Worm (Caenorhabditis elegans) whole organism, early embryonic: ENCODE data around the gene vps-29.

Source experiments
- B0310.2 ChIP-seq: sonication (generic microtip); optimal IDR thresholded peaks from 2 replicates; lab custom pipeline; 2016; ENCODE audit warnings: mild to moderate bottlenecking, missing genetic modification characterization, missing compliant biosample characterization
- F13C5.2 ChIP-seq: sonication (generic microtip); optimal IDR thresholded peaks from 2 replicates; lab custom pipeline; 2017; ENCODE audit warnings: mild to moderate bottlenecking, missing genetic modification characterization, inconsistent platforms, missing compliant biosample characterization
- aly-1 ChIP-seq: sonication (generic microtip); optimal IDR thresholded peaks from 2 replicates; lab custom pipeline; 2016; ENCODE audit warnings: missing genetic modification characterization, missing compliant biosample characterization
- ama-1 ChIP-seq: fragments of 150-350 bp; optimal IDR thresholded peaks from 2 replicates; lab custom pipeline; 2014
- ceh-13 ChIP-seq: fragments of 200-800 bp; sonication (Bioruptor generic); optimal IDR thresholded peaks from 2 replicates; lab custom pipeline; 2018; ENCODE audit warnings: mild to moderate bottlenecking, missing genetic modification characterization, missing compliant biosample characterization
- ceh-36 ChIP-seq: sonication (generic microtip); optimal IDR thresholded peaks from 2 replicates; lab custom pipeline; 2016; ENCODE audit warnings: missing genetic modification characterization, inconsistent platforms, missing compliant biosample characterization
- ets-7 ChIP-seq: sonication (generic microtip); optimal IDR thresholded peaks from 2 replicates; lab custom pipeline; 2016; ENCODE audit warnings: missing genotype, missing genetic modification characterization, missing compliant biosample characterization
- flt-1 ChIP-seq: fragments of 200-800 bp; sonication (Bioruptor generic); IDR thresholded peaks from 2 replicates; pipeline ENCODE4 v1.3.6; 2022; ENCODE audit warnings: missing genetic modification characterization, missing compliant biosample characterization
- hmbx-1 ChIP-seq: sonication (generic microtip); optimal IDR thresholded peaks from 2 replicates; lab custom pipeline; 2016; ENCODE audit warnings: mild to moderate bottlenecking, missing genetic modification characterization, missing compliant biosample characterization
- hmg-4 ChIP-seq: fragments of 200-800 bp; sonication (Bioruptor generic); optimal IDR thresholded peaks from 2 replicates; lab custom pipeline; 2018; ENCODE audit warnings: mild to moderate bottlenecking, missing genetic modification characterization, missing compliant biosample characterization
- hnd-1 ChIP-seq: sonication (generic microtip); optimal IDR thresholded peaks from 2 replicates; lab custom pipeline; 2016; ENCODE audit warnings: missing genetic modification characterization, missing compliant biosample characterization
- pes-1 ChIP-seq: fragments of 200-800 bp; sonication (Bioruptor generic); IDR thresholded peaks from 2 replicates; pipeline ENCODE4 v1.3.6; 2022; ENCODE audit warnings: missing genetic modification reagents, missing genetic modification characterization, missing compliant biosample characterization
- scrt-1 ChIP-seq: fragments of 200-800 bp; sonication (Bioruptor generic); IDR thresholded peaks from 2 replicates; pipeline ENCODE4 v1.3.6; 2022; ENCODE audit warnings: missing genetic modification characterization, missing compliant biosample characterization
- sea-1 ChIP-seq: fragments of 200-800 bp; sonication (Bioruptor generic); conservative IDR thresholded peaks from 2 replicates; pipeline ENCODE4 v1.3.6; 2022; ENCODE audit warnings: missing genetic modification characterization, missing compliant biosample characterization
- tbx-11 ChIP-seq: fragments of 200-800 bp; sonication (Bioruptor generic); IDR thresholded peaks from 2 replicates; pipeline ENCODE4 v1.3.6; 2022; ENCODE audit warnings: missing genetic modification characterization, missing compliant biosample characterization
- tbx-37 ChIP-seq: fragments of 200-800 bp; sonication (Bioruptor generic); conservative IDR thresholded peaks from 2 replicates; pipeline ENCODE4 v1.3.6; 2022; ENCODE audit warnings: missing genetic modification reagents, missing genetic modification characterization, missing compliant biosample characterization
- tra-4 ChIP-seq: sonication (generic microtip); optimal IDR thresholded peaks from 2 replicates; lab custom pipeline; 2017; ENCODE audit warnings: missing genetic modification characterization, missing compliant biosample characterization

Gene vps-29

DNA sequence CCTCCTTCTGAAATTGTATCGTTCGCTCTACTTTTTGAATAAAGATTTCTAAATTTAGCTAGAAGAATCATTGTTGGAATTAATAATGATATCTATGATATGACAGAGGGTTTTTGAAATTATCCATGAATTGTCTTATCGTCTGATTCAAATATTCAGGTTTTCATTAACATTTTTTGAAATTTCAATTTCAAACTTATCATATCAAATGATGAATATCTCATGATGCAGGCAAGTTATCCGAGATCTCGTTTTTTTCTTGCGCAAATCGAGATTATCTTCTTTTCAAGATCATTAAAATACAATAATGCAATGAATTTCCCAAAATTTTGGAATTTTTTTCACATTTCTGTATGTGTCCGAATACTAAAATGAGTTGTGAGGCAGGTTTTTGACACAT is 14.9 kb downstream of the vps-29 start, which contains the start of gene spop-1:
TSS of gene spop-1 (minus strand) at position 101 of the 400 bp plus-strand sequence.
- no peak for TF ChIP-seq tbx-37 (GFP tag; lab: Robert Waterston, UW)
- TF ChIP-seq flt-1 (GFP tag; lab: Robert Waterston, UW): no peak
- no peak for TF ChIP-seq ama-1 (lab: Kevin White, UChicago)
- TF ChIP-seq hnd-1 (tag; lab: Kevin White, UChicago): no peak
- no peak for TF ChIP-seq tbx-11 (GFP tag; lab: Robert Waterston, UW)
- TF ChIP-seq tra-4 (tag; lab: Kevin White, UChicago): no peak
- no peak for TF ChIP-seq hmbx-1 (tag; lab: Kevin White, UChicago)
- TF ChIP-seq ets-7 (tag; lab: Kevin White, UChicago): no peak
- no peak for TF ChIP-seq pes-1
- TF ChIP-seq hmg-4 (GFP tag; lab: Kevin White, UChicago): no peak
- no peak for TF ChIP-seq ceh-36 (tag; lab: Kevin White, UChicago)
- TF ChIP-seq F13C5.2 (tag; lab: Kevin White, UChicago): no peak
- no peak for TF ChIP-seq ceh-13 (GFP tag; lab: Kevin White, UChicago)
- no peak for TF ChIP-seq aly-1 (tag; lab: Kevin White, UChicago)
- TF ChIP-seq B0310.2 (tag; lab: Kevin White, UChicago): no peak
- no peak for TF ChIP-seq scrt-1
- no peak for TF ChIP-seq sea-1 (GFP tag; lab: Robert Waterston, UW)

DNA sequence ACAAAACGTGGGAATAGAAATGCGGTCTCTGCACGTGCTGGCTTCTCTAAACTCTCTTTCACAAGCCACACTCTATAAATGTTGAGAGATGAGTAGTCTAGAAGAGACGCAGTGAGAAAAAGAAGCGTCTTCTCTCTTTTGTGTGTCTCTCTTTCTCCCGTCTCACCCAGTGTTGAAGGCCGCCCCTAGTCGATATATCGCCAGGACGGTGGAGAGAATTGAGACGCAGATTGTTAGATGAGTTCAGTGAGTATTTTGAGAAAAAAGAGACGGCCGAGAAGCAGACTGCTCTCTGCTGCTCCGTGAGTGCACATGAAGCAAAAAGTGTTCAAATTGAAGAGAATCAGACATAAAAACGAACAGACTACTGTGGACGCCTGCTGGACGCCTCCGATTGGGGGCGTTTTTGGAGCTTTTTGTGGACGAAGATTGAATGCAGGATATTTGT is 16.3 kb downstream of the vps-29 start:
- TF ChIP-seq hmbx-1 (tag; lab: Kevin White, UChicago) (no peak), hmg-4 (GFP tag; lab: Kevin White, UChicago) (peak; percentile 57)

DNA sequence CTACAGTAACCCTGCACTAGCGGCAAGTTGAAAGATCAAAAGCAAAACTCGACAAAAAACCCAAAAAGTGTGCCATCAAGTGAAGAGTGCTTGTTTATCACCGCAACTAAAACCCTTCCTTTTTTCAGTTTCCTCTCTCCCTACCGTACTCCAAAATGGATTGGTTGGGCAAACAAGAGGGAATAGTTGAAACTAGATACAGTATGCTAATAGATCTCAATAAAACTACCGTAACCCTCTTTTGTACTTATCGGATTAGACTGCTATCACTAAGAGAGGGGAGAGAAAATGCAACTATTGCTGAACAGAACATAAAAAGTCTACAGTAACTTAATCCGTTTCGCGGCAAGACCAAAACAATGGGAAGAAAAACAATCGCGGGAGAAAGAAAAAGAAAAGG is 17.5 kb downstream of the vps-29 start:
- no peak for TF ChIP-seq flt-1 (GFP tag; lab: Robert Waterston, UW)
- TF ChIP-seq hmg-4 (GFP tag; lab: Kevin White, UChicago): no peak
- no peak for TF ChIP-seq ceh-13 (GFP tag; lab: Kevin White, UChicago)
- TF ChIP-seq pes-1: no peak
- TF ChIP-seq aly-1 (tag; lab: Kevin White, UChicago): no peak
- no peak for TF ChIP-seq B0310.2 (tag; lab: Kevin White, UChicago)
- no peak for TF ChIP-seq hnd-1 (tag; lab: Kevin White, UChicago)
- no peak for TF ChIP-seq ets-7 (tag; lab: Kevin White, UChicago)
- TF ChIP-seq ceh-36 (tag; lab: Kevin White, UChicago): no peak
- TF ChIP-seq tbx-11 (GFP tag; lab: Robert Waterston, UW): no peak
- no peak for TF ChIP-seq tbx-37 (GFP tag; lab: Robert Waterston, UW)
- TF ChIP-seq scrt-1: no peak
- no peak for TF ChIP-seq ama-1 (lab: Kevin White, UChicago)

DNA sequence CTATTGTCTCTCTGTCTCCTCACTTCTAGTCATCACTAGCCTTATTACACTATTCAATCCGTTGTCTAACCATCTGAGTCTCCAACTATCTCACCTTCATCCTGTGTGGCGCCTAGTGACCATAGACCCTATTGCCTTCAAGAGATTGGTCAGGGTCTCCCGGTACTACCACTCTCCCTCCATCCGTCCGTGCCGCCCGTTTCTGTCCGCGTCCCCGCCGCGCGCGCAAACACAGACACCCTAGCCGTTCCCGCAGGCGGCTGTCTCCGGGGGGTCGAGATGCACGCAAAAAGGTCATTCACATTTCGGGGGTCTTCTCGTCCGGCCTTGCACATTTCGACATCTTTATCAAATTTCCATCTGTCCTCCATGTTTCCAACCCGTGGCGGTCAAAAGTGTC is 18.3 kb downstream of the vps-29 start:
- TF ChIP-seq hmg-4 (GFP tag; lab: Kevin White, UChicago) (peak; percentile 91), aly-1 (tag; lab: Kevin White, UChicago) (peak; percentile 52), ceh-36 (tag; lab: Kevin White, UChicago) (peak; percentile 43), tbx-11 (GFP tag; lab: Robert Waterston, UW) (no peak), scrt-1 (no peak), F13C5.2 (tag; lab: Kevin White, UChicago) (peak; percentile 23), sea-1 (GFP tag; lab: Robert Waterston, UW) (no peak)

DNA sequence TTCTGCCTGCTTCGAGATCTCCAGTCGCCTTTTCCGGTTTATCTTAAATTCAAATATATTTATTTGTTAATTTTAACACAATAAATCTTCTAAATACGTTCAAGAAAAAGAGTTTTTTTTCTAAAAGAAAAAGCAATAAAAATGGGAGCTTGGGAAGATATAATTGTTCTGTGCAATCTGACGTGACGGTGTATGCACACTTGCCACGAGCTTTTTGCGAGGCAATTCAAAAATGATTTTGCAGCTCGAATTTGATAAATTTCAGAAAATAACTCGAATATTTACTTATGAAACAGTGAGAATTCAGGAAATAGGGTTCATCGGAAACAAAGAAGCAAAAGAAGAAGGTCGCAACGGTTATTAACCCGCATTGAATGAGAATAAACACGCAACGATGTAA is 19.8 kb downstream of the vps-29 start:
- TF ChIP-seq B0310.2 (tag; lab: Kevin White, UChicago) (no peak), ceh-36 (tag; lab: Kevin White, UChicago) (no peak), hmbx-1 (tag; lab: Kevin White, UChicago) (no peak), aly-1 (tag; lab: Kevin White, UChicago) (no peak), ceh-13 (GFP tag; lab: Kevin White, UChicago) (no peak), pes-1 (no peak), flt-1 (GFP tag; lab: Robert Waterston, UW) (no peak), hmg-4 (GFP tag; lab: Kevin White, UChicago) (no peak), ets-7 (tag; lab: Kevin White, UChicago) (no peak), ama-1 (lab: Kevin White, UChicago) (no peak), hnd-1 (tag; lab: Kevin White, UChicago) (no peak), sea-1 (GFP tag; lab: Robert Waterston, UW) (no peak), tbx-37 (GFP tag; lab: Robert Waterston, UW) (no peak), tra-4 (tag; lab: Kevin White, UChicago) (no peak), F13C5.2 (tag; lab: Kevin White, UChicago) (no peak), scrt-1 (no peak), tbx-11 (GFP tag; lab: Robert Waterston, UW) (no peak)

DNA sequence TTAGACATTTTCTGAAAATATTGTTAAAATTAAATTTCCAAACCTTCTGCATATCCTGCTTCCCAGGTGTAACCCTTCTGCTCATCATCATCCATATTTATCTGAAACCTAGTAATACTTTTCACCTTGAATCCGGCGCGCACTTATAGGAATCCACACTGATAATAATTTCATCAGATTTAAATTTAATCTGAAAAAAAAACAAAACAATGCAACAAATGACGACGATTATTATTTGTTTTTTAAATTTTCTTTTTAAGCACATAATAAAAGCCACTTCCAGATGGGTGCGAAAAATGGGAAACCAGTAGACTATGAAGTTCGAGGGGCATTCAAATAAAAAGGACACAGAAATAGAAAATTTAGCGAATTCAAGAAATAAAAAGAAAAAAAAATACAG is 22.2 kb downstream of the vps-29 start, which contains the start of gene gtf-2H2C:
TSS of gene gtf-2H2C (minus strand) at position 101 of the 400 bp plus-strand sequence.
- TF ChIP-seq hmbx-1 (tag; lab: Kevin White, UChicago): no peak
- TF ChIP-seq sea-1 (GFP tag; lab: Robert Waterston, UW): no peak
- no peak for TF ChIP-seq B0310.2 (tag; lab: Kevin White, UChicago)

DNA sequence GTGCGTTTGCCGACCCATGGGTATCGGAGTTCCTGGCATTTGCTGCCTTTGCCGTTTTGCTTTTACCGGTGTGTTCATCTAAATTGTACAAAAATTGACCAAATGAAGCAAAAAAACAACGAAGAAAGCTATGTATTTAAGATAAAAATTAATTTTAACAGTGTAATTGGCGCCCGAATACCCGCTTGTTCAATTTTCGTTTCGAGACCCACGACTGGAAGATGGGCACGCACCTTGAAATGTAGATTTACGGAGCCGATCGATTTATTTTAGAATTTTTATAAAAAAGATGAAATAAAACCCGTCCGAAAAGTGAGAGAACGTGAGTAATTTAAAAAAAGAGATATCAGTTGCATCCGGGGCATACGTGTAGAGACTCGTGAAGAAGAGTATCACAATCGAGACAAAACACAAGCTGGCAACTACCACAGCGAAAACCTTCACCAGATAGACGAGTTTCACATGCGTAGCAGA is 24.3 kb downstream of the vps-29 start, which contains the start of gene hal-2:
TSS of gene hal-2 (minus strand) at position 424 of the 474 bp plus-strand sequence.
- TF ChIP-seq F13C5.2 (tag; lab: Kevin White, UChicago): no peak

DNA sequence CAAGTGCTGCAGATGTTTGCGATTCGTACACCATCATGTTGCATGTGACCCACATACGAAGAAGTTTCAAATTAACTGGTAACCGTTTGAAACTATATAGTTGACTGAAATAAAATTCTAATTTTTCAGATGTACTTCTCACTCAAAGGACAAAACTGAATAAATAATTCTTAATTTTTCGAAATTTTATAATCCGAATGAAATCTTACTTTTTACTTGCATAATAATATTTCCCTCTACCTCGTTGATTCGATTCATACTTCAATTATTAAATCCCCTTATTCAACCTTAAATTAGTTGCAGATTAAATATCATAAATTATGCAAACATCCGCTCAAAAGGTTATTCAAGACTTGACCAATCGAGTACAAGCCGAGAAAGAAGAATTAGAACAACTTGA is 26.9 kb downstream of the vps-29 start, which contains the start of gene T16H12.2:
TSS of gene T16H12.2 (plus strand) at position 301 of the 400 bp plus-strand sequence.
- TF ChIP-seq hmg-4 (GFP tag; lab: Kevin White, UChicago) (no peak), tbx-11 (GFP tag; lab: Robert Waterston, UW) (no peak), sea-1 (GFP tag; lab: Robert Waterston, UW) (no peak), hnd-1 (tag; lab: Kevin White, UChicago) (no peak), ama-1 (lab: Kevin White, UChicago) (no peak), ceh-36 (tag; lab: Kevin White, UChicago) (no peak), scrt-1 (no peak), aly-1 (tag; lab: Kevin White, UChicago) (no peak), ets-7 (tag; lab: Kevin White, UChicago) (no peak), tbx-37 (GFP tag; lab: Robert Waterston, UW) (no peak), B0310.2 (tag; lab: Kevin White, UChicago) (no peak), pes-1 (no peak), ceh-13 (GFP tag; lab: Kevin White, UChicago) (no peak), hmbx-1 (tag; lab: Kevin White, UChicago) (no peak), flt-1 (GFP tag; lab: Robert Waterston, UW) (no peak), F13C5.2 (tag; lab: Kevin White, UChicago) (no peak), tra-4 (tag; lab: Kevin White, UChicago) (no peak)
